Worm (Caenorhabditis elegans): ENCODE results near the gene F49C5.12.

F49C5.12 gene

DNA sequence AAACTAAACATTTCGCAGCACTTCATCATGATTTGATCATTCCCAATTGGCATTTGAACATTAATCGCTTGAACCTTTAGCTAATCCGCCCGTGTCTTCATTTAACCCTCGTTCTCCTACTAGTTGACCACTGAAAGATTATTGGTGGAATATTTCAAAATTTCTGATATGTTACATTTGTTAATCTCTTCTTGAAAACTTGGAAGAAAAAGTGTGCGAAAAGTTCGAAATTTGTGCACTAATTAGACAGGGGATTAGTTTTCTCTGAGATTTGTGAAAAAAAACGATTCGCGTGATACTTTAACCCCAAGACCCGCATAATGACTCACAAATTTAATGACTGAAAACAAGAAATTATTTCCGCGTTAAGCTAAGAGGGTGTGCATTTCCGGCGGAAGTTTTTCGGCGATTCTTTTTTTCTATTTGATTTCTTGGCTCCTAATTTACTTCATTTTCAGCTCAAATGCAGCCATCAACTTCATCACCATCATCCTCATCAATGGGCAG, 24.8 kb downstream of the F49C5.12 start, which contains the start of gene nimk-1:
TSS of gene nimk-1 (plus strand) at position 457 of the 507 bp plus-strand sequence.
- TF ChIP-seq tab-1 (GFP tag; IDR thresholded peaks at IDR 0.05) (no peak), ztf-29 (GFP tag; IDR thresholded peaks at IDR 0.05) (no peak), T22C8.4 (GFP tag; IDR thresholded peaks at IDR 0.05) (no peak), ref-1 (GFP tag; conservative IDR thresholded peaks at IDR 0.05) (no peak), flt-1 (GFP tag; IDR thresholded peaks at IDR 0.05) (no peak), klf-2 (GFP tag; conservative IDR thresholded peaks at IDR 0.05) (no peak), cog-1 (tag; optimal IDR thresholded peaks at IDR 0.05) (no peak), ztf-23 (GFP tag; IDR thresholded peaks at IDR 0.05) (no peak), med-1 (GFP tag; optimal IDR thresholded peaks at IDR 0.05; ENCODE audit: insufficient read depth) (no peak)

DNA sequence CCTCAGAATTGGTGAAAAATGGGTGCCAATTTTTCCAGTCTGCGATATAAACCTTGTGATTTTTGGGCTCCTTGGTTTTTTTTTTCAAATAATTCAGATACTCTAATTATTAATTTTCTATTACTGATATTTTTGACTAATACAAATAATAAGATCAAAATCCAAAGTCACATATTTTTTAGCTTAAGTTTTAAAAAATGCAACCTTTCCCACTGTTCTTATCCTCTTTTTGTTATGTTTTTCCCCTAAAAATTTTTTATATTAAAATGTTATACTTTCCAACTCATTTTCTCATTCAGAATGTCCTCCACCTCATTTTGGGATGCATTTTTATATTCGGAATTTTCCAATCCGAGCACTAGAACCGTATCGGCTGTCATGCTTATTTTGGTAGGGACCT, 29.2 kb downstream of the F49C5.12 start, which contains the start of gene srx-120:
TSS of gene srx-120 (plus strand) at position 301 of the 400 bp plus-strand sequence.
- no peak for TF ChIP-seq T22C8.4 (GFP tag; IDR thresholded peaks at IDR 0.05)
- TF ChIP-seq med-1 (GFP tag; optimal IDR thresholded peaks at IDR 0.05; ENCODE audit: insufficient read depth), result no peak
- no peak for TF ChIP-seq ztf-29 (GFP tag; IDR thresholded peaks at IDR 0.05)
- TF ChIP-seq ref-1 (GFP tag; conservative IDR thresholded peaks at IDR 0.05), result no peak
- TF ChIP-seq ztf-23 (GFP tag; IDR thresholded peaks at IDR 0.05), result no peak
- TF ChIP-seq tab-1 (GFP tag; IDR thresholded peaks at IDR 0.05), result no peak
- TF ChIP-seq flt-1 (GFP tag; IDR thresholded peaks at IDR 0.05), result no peak

DNA sequence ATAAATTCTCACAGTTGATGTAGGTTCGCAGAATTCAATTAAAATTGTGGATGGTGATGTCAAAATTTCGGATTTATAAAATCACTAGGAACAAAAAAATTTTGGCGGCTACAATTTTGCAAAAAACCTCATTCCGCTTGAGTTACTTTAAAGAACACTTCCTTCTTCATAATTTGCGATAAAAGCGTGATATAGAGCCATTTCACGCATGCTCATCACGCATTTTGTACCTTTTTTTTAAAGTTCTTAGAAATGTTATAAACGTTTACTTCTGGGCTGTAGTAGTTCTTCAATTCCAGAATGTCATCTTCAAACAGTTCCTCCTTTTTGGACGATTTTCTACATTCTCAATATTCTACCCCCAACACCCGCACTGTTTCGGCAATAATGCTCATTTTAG, 32.2 kb downstream of the F49C5.12 start, which contains the start of gene srx-119:
TSS of gene srx-119 (plus strand) at position 301 of the 400 bp plus-strand sequence.
- TF ChIP-seq flt-1 (GFP tag; IDR thresholded peaks at IDR 0.05), result no peak
- TF ChIP-seq med-1 (GFP tag; optimal IDR thresholded peaks at IDR 0.05; ENCODE audit: insufficient read depth), result no peak
- no peak for TF ChIP-seq tab-1 (GFP tag; IDR thresholded peaks at IDR 0.05)
- no peak for TF ChIP-seq cog-1 (tag; optimal IDR thresholded peaks at IDR 0.05)
- TF ChIP-seq T22C8.4 (GFP tag; IDR thresholded peaks at IDR 0.05), result no peak
- no peak for TF ChIP-seq ztf-23 (GFP tag; IDR thresholded peaks at IDR 0.05)
- TF ChIP-seq klf-2 (GFP tag; conservative IDR thresholded peaks at IDR 0.05), result no peak
- TF ChIP-seq ref-1 (GFP tag; conservative IDR thresholded peaks at IDR 0.05), result no peak
- TF ChIP-seq ztf-29 (GFP tag; IDR thresholded peaks at IDR 0.05), result no peak

DNA sequence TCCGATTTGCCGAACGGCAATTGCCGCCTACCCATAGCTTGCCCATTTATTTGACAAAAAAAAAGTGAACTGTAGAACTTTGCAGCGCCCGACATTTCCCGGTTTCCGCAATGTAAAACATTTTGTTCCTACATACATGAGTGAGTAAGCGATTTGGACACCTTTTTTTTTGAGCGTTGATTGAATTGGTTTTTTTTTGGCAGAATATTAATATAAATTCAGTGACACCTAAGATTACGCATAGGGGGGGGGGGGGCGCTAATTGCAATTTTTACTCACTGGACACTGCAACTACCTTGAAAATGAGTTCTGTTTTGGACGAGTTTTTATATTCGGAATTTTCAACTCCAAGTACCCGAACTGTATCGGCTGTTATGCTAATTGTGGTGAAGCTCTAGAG, 34.6 kb downstream of the F49C5.12 start, which contains the start of gene srx-118:
TSS of gene srx-118 (plus strand) at position 301 of the 400 bp plus-strand sequence.
- TF ChIP-seq cog-1 (tag; optimal IDR thresholded peaks at IDR 0.05), result no peak

DNA sequence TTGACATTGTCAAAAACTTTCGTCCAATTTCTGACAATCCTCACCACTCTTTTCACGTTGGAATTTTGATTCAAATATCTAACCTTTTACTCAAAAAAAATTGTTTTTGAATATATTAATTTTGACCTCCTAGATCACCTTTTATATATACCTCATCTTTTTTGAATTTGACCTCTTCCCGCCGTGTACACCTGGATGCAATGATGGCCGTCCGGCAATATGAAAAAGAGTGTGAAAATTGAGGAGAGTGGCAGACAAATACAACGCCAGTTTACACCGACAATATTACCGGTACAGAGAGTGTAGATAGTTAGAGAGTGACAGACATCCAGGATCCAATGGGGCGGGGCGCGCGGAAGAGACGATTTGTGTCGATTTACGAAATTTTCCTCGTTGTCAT, 40.5 kb downstream of the F49C5.12 start, which contains the start of gene ceh-99:
TSS of gene ceh-99 (plus strand) at position 366 of the 400 bp plus-strand sequence.
- TF ChIP-seq flt-1 (GFP tag; IDR thresholded peaks at IDR 0.05) (0 out of 2 replicates have a peak, but pooled peaks have one; percentile 33), ref-1 (GFP tag; conservative IDR thresholded peaks at IDR 0.05) (no peak)

DNA sequence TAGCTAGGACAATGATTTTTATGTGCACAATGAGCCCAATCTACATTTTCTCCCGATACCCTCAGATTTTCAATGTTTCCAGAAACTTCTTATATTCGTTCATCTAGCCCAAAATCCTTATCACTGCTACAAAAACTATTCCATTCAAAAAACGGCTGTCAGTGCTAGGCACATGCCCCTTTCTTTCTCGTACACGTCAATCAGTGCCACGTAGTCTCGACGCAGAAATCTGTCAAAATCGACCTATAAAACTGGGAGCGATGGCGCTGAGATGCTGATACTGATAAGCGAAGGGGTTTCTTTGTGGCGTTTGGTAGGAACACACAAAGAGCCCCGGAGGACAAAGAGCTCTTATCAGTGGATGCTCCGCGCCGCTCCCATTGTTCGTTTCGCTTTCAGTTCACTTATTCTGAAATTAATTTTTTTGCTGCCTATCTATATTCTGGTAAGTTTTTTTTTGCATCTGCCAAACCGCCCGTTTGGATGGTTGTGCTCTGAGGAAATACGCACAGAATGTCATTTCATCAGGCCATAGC, 41.2 kb downstream of the F49C5.12 start, which contains the start of gene srh-70:
TSS of gene srh-70 (minus strand) at position 51 of the 536 bp plus-strand sequence.
- TF ChIP-seq flt-1 (GFP tag; IDR thresholded peaks at IDR 0.05) (no peak), ztf-29 (GFP tag; IDR thresholded peaks at IDR 0.05) (no peak), ref-1 (GFP tag; conservative IDR thresholded peaks at IDR 0.05) (no peak), med-1 (GFP tag; optimal IDR thresholded peaks at IDR 0.05; ENCODE audit: insufficient read depth) (no peak), T22C8.4 (GFP tag; IDR thresholded peaks at IDR 0.05) (no peak), ztf-23 (GFP tag; IDR thresholded peaks at IDR 0.05) (no peak), klf-2 (GFP tag; conservative IDR thresholded peaks at IDR 0.05) (no peak), cog-1 (tag; optimal IDR thresholded peaks at IDR 0.05) (no peak), tab-1 (GFP tag; IDR thresholded peaks at IDR 0.05) (no peak)

DNA sequence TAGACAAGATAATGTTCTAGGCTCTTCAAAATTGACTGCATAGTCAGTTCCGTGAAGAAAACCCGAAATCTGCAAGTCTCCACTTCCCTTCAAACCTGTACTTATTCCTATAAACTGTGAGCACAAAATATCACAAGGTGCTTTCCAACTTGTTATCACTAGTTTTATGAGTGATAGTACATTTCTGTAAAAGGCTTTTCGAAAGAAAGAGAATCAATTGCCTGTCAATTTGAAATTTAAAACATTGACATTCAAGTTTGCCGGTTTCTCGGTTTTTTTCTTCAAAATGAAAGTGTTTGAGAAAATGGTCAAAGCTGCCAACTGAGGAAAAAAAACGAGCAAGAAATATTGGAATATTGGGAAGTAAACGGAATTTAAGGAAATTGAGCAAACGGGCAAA, 42.1 kb downstream of the F49C5.12 start:
- TF ChIP-seq cog-1 (tag; optimal IDR thresholded peaks at IDR 0.05) (no peak), flt-1 (GFP tag; IDR thresholded peaks at IDR 0.05) (no peak), tab-1 (GFP tag; IDR thresholded peaks at IDR 0.05) (no peak), ztf-29 (GFP tag; IDR thresholded peaks at IDR 0.05) (no peak), ref-1 (GFP tag; conservative IDR thresholded peaks at IDR 0.05) (no peak), med-1 (GFP tag; optimal IDR thresholded peaks at IDR 0.05; ENCODE audit: insufficient read depth) (no peak), klf-2 (GFP tag; conservative IDR thresholded peaks at IDR 0.05) (no peak), T22C8.4 (GFP tag; IDR thresholded peaks at IDR 0.05) (no peak), ztf-23 (GFP tag; IDR thresholded peaks at IDR 0.05) (no peak)

DNA sequence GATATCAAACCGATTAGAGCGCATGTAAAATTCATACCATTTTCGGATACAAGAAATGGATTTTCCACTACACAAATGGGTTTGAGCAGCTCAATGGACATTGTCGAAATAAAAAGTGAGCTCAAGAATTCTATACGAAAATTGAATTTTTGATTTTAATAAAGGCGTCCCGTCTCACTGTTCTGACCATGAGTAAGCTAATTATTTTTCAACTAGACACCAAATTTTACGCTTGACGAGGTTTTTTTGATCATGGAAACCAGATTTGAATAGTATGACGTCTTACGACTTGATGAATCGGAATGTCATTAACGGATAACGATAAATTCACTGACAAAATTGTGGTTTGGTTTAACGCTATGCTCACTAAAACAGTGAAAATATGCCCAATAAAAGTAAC, 43.8 kb downstream of the F49C5.12 start, which contains the start of gene srh-61:
TSS of gene srh-61 (minus strand) at position 101 of the 400 bp plus-strand sequence.
- TF ChIP-seq cog-1 (tag; optimal IDR thresholded peaks at IDR 0.05), result no peak

DNA sequence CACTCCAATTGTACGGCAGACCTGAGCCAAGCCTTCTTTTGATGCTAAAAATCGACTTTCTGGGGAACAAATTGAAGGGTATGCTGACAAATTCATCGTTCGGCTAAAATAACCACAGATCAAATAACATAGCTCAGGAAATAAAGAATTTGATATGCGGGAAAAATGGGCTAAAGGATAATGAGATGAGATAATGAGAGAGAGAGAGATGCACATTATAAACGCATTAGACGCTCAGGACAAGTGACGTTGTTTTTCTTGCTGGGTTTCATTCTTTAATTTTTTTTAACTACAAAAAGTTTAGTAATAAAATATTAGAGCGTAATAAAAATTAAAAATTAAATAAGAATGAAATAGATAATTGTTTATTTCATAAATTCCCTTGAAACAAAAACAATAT, 45.5 kb downstream of the F49C5.12 start, which contains the start of gene srh-69:
TSS of gene srh-69 (minus strand) at position 101 of the 400 bp plus-strand sequence.
- TF ChIP-seq cog-1 (tag; optimal IDR thresholded peaks at IDR 0.05) (no peak), flt-1 (GFP tag; IDR thresholded peaks at IDR 0.05) (no peak), ztf-29 (GFP tag; IDR thresholded peaks at IDR 0.05) (no peak), med-1 (GFP tag; optimal IDR thresholded peaks at IDR 0.05; ENCODE audit: insufficient read depth) (no peak), T22C8.4 (GFP tag; IDR thresholded peaks at IDR 0.05) (no peak), ztf-23 (GFP tag; IDR thresholded peaks at IDR 0.05) (no peak), klf-2 (GFP tag; conservative IDR thresholded peaks at IDR 0.05) (no peak), tab-1 (GFP tag; IDR thresholded peaks at IDR 0.05) (no peak), ref-1 (GFP tag; conservative IDR thresholded peaks at IDR 0.05) (no peak)

DNA sequence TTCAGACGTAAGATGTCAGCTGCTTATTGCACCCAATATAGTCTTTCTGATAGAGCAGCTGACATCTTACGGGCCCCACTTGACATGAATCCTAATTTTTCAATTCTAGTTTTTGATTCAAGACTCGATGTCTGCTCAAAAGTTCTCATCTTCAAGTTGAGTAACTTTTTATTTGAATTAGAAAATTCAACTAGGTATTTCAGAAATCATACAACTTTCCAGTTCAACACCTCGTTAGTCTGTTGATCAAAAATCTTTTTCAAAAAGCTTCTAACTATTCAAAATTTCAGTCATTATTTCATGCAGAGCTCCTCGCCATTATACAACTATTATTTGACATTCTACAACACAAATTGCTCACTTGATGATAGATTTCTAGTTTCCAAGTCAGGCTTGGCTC, 48.2 kb downstream of the F49C5.12 start, which contains the start of gene srh-73:
TSS of gene srh-73 (plus strand) at position 301 of the 400 bp plus-strand sequence.
- TF ChIP-seq ztf-29 (GFP tag; IDR thresholded peaks at IDR 0.05), result no peak
- no peak for TF ChIP-seq flt-1 (GFP tag; IDR thresholded peaks at IDR 0.05)
- TF ChIP-seq cog-1 (tag; optimal IDR thresholded peaks at IDR 0.05), result no peak

All from whole organism, midembryonic.